Worm (Caenorhabditis elegans): ENCODE results near the gene gst-14.

Gene gst-14

DNA sequence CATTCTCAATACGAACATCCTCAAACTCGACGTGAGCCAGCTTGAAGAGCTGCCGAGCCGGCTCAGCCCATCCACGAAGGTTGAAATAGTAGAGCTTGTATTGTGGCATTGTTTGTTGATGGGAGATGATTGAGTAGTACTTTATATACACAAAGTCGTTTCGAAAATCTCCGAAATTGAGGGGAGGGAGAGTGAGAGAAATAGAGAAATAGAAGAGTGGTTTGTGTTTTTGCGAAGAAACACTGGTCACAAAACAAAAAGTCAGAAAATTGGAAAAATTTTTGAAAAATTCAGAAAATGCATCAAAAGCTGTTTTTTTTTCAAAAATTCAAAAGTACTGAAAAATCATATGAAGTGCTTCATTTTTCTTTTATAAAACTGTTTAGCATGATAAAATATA is 4.7 kb downstream of the gst-14 start, which contains the start of gene gst-24:
gst-24 (minus strand) TSS at position 181 of the 400 bp plus-strand sequence.
- TF ChIP-seq nhr-10 (tag; optimal IDR thresholded peaks at IDR 0.05), result no peak
- TF ChIP-seq daf-16 (GFP tag; optimal IDR thresholded peaks at IDR 0.05), result no peak
- TF ChIP-seq daf-16 (tag; optimal IDR thresholded peaks at IDR 0.05), result peak; percentile 13

DNA sequence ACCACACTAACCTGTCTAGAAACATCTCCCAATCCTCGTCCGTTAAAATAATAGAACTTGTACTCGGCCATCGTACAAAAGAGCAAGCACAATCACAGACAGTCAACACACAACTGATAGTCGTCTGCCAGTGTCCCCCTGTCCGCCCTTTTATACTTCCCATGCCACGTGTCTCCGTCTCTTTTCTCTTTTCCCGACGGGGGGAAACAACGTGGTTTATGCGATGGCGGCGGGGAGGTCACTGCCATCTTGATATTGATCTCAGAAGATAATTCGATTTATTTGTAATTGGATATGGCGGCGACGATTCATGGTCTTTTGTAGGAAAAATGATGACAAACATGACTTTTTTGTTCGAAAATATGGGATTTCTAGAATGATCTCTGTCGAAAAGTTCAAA is 6.2 kb downstream of the gst-14 start, which contains the start of gene gst-20:
gst-20 (minus strand) TSS at position 170 of the 400 bp plus-strand sequence.
- peak in 1 of 2 experiments; percentile 18 for TF ChIP-seq lsy-2 (tag; optimal IDR thresholded peaks at IDR 0.05)
- TF ChIP-seq F44E2.7 (GFP tag; IDR thresholded peaks at IDR 0.05), result no peak
- peak; percentile 72 for TF ChIP-seq nhr-28 (tag; optimal IDR thresholded peaks at IDR 0.05)
- no peak for TF ChIP-seq daf-16 (GFP tag; optimal IDR thresholded peaks at IDR 0.05)
- peak; percentile 84 for TF ChIP-seq daf-16 (tag; optimal IDR thresholded peaks at IDR 0.05)
- TF ChIP-seq nhr-42 (GFP tag; IDR thresholded peaks at IDR 0.05), result no peak
- TF ChIP-seq nhr-102 (tag; optimal IDR thresholded peaks at IDR 0.05), result peak; percentile 50
- TF ChIP-seq nhr-48 (tag; optimal IDR thresholded peaks at IDR 0.05), result peak; percentile 53
- TF ChIP-seq nhr-6 (tag; optimal IDR thresholded peaks at IDR 0.05), result peak; percentile 22
- peak; percentile 100 for TF ChIP-seq mxl-3 (GFP tag; optimal IDR thresholded peaks at IDR 0.05)
- TF ChIP-seq dve-1 (tag; optimal IDR thresholded peaks at IDR 0.05; ENCODE audit: insufficient read depth), result peak; percentile 75
- peak; percentile 82 for TF ChIP-seq hlh-30 (tag; optimal IDR thresholded peaks at IDR 0.05; ENCODE audit: insufficient read depth)
- TF ChIP-seq duxl-1 (tag; optimal IDR thresholded peaks at IDR 0.05; ENCODE audit: poor library complexity), result no peak
- peak; percentile 82 for TF ChIP-seq nhr-77 (tag; optimal IDR thresholded peaks at IDR 0.05)
- peak; percentile 28 for TF ChIP-seq aha-1 (tag)
- peak in 1 of 2 experiments; percentile 85 for TF ChIP-seq mdl-1 (tag; optimal IDR thresholded peaks at IDR 0.05)
- TF ChIP-seq dpl-1 (GFP tag; optimal IDR thresholded peaks at IDR 0.05), result peak; percentile 32
- no peak for TF ChIP-seq daf-12 (tag; optimal IDR thresholded peaks at IDR 0.05)
- TF ChIP-seq hlh-11 (tag; optimal IDR thresholded peaks at IDR 0.05), result peak; percentile 78
- TF ChIP-seq ceh-82 (tag; optimal IDR thresholded peaks at IDR 0.05), result no peak
- peak; percentile 62 for TF ChIP-seq pqm-1 (tag; optimal IDR thresholded peaks at IDR 0.05)
- TF ChIP-seq dmd-6 (GFP tag; IDR thresholded peaks at IDR 0.05), result peak; percentile 79

DNA sequence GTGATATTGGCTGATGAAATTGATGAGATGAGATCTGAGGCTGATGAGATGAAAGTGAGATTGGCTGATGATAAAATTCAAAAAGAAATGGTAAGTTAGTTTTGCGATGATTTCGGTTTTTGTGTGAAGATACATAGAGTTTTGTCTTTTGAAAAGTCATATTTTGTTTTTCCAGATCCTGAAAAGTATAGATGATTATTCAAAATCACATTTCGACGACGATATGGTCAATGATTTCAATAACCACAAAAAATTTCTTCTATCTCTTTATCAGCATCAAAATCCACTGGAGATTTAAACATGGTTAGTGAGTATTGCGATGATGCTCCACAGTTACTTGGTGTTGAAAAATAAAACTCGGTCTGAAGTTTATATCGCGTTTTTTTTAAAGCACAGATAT is 15.0 kb downstream of the gst-14 start, which contains the start of gene csp-1:
csp-1 (plus strand) TSS at position 301 of the 400 bp plus-strand sequence.
- TF ChIP-seq F37D6.2 (tag; optimal IDR thresholded peaks at IDR 0.05), result no peak
- TF ChIP-seq php-3 (GFP tag; IDR thresholded peaks at IDR 0.05), result no peak
- TF ChIP-seq hif-1 (tag; optimal IDR thresholded peaks at IDR 0.05), result no peak
- TF ChIP-seq unc-62 (GFP tag; optimal IDR thresholded peaks at IDR 0.05 in 1 of 2), result no peak
- TF ChIP-seq unc-62 (tag; optimal IDR thresholded peaks at IDR 0.05), result no peak
- no peak for TF ChIP-seq lir-3 (tag; optimal IDR thresholded peaks at IDR 0.05)
- no peak for TF ChIP-seq ceh-32 (tag; optimal IDR thresholded peaks at IDR 0.05; ENCODE audit: poor library complexity)
- no peak for TF ChIP-seq pqm-1 (tag; optimal IDR thresholded peaks at IDR 0.05)
- no peak for TF ChIP-seq saeg-2 (GFP tag; IDR thresholded peaks at IDR 0.05)
- TF ChIP-seq aly-2 (tag; optimal IDR thresholded peaks at IDR 0.05), result no peak
- no peak for TF ChIP-seq daf-12 (tag; optimal IDR thresholded peaks at IDR 0.05)
- no peak for TF ChIP-seq nhr-25 (tag; optimal IDR thresholded peaks at IDR 0.05; ENCODE audit: borderline replicate concordance, insufficient read depth)
- no peak for TF ChIP-seq nhr-28 (tag; optimal IDR thresholded peaks at IDR 0.05)
- TF ChIP-seq F26F4.8 (GFP tag; conservative IDR thresholded peaks at IDR 0.05), result no peak
- no peak for TF ChIP-seq vab-7 (GFP tag; IDR thresholded peaks at IDR 0.05)

DNA sequence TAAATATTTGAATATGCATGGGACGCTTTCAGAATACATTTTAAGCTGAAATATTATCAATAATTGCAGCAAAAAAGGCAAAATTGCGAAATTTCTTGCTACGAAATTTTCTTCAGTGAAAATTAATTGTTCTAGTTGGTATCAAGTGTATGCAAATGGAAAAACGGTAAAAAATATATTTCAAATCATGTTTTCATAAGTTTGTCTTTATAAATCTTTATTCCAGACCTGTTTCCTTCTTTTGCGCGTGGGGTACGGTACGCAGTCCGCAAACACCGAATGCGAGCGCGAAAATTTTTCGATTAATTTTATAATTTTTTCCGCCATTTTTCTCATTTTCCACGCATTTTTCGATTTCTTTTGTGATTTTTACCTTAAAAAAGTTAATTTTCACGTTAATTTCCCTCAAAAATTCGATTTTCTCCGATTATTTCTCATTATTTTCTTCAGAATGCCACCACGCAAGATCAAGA is 19.4 kb downstream of the gst-14 start, which contains the start of the genes fbxc-23 and csc-1:
fbxc-23 (minus strand) TSS at position 51 of the 473 bp plus-strand sequence.
csc-1 (plus strand) TSS at position 451 of the 473 bp plus-strand sequence.
- TF ChIP-seq lsy-2 (tag; optimal IDR thresholded peaks at IDR 0.05), result peak; percentile 56 to 98
- TF ChIP-seq nhr-25 (tag; optimal IDR thresholded peaks at IDR 0.05; ENCODE audit: borderline replicate concordance, insufficient read depth), result no peak
- no peak for TF ChIP-seq zfp-2 (tag; optimal IDR thresholded peaks at IDR 0.05)
- peak; percentile 17 for TF ChIP-seq unc-130 (GFP tag; optimal IDR thresholded peaks at IDR 0.05)
- TF ChIP-seq mes-2 (tag; optimal IDR thresholded peaks at IDR 0.05; ENCODE audit: poor library complexity, severe bottlenecking), result peak; percentile 67
- no peak for TF ChIP-seq daf-19 (GFP tag; conservative IDR thresholded peaks at IDR 0.05)
- peak; percentile 22 for TF ChIP-seq nhr-28 (tag; optimal IDR thresholded peaks at IDR 0.05)
- TF ChIP-seq cey-2 (tag; optimal IDR thresholded peaks at IDR 0.05; ENCODE audit: borderline replicate concordance, insufficient read depth), result no peak
- TF ChIP-seq F26F4.8 (GFP tag; conservative IDR thresholded peaks at IDR 0.05), result no peak
- TF ChIP-seq hif-1 (tag; optimal IDR thresholded peaks at IDR 0.05), result no peak
- no peak for TF ChIP-seq Y5F2A.4 (GFP tag; optimal IDR thresholded peaks at IDR 0.05)
- no peak for TF ChIP-seq set-16 (GFP tag; IDR thresholded peaks at IDR 0.05)
- TF ChIP-seq nhr-42 (GFP tag; IDR thresholded peaks at IDR 0.05), result no peak
- TF ChIP-seq ceh-28 (tag; optimal IDR thresholded peaks at IDR 0.05), result no peak
- TF ChIP-seq D1046.2 (GFP tag; IDR thresholded peaks at IDR 0.05), result no peak
- no peak for TF ChIP-seq snpc-4 (tag; optimal IDR thresholded peaks at IDR 0.05)
